Worm (Caenorhabditis elegans): Measurements from ENCODE around the gene F20D6.6.

ce11 chrV:8190430-8190829 lies 30.7 kb downstream of the F20D6.6 start, which contains the start of gene F20D6.1:
- TF ChIP-seq irx-1 (tag; optimal IDR thresholded peaks at IDR 0.05) (no peak), ces-1 (GFP tag; optimal IDR thresholded peaks at IDR 0.05) (no peak), aly-2 (tag; optimal IDR thresholded peaks at IDR 0.05) (no peak), nhr-76 (tag; optimal IDR thresholded peaks at IDR 0.05) (no peak), snpc-4 (tag; optimal IDR thresholded peaks at IDR 0.05) (no peak), pax-3 (tag; optimal IDR thresholded peaks at IDR 0.05) (no peak), F16B12.6 (tag; optimal IDR thresholded peaks at IDR 0.05) (no peak)

Measured in whole organism, L1 larva.